Fruit fly (Drosophila melanogaster): ENCODE data around the gene Qsox3.

DNA sequence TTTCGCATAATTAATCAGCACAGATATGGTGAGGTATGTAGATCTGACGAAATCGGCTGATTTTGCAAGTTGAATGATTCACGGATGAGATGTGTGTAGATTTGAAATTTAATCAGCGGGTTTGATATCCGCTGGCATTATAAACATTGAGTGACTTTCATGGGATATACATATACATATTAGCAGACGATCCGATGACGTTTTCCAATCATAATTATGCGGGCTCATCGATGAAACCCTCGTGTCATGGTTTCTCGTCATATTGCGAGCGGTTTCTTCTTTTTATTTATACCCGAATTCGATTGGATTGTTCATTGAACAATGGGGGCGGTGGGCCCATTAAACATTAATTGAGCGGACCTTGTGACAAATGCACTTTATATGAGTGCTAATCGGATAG, 47.1 kb upstream of the Qsox3 start:
- no peak for TF ChIP-seq net (GFP tag; optimal IDR thresholded peaks at IDR 0.05)
- TF ChIP-seq CG3032 (tag; optimal IDR thresholded peaks at IDR 0.05) = no peak
- TF ChIP-seq dac (GFP tag; optimal IDR thresholded peaks at IDR 0.05) = no peak
- no peak for TF ChIP-seq CG7368 (GFP tag; optimal IDR thresholded peaks at IDR 0.05)
- TF ChIP-seq CG11902 (GFP tag; optimal IDR thresholded peaks at IDR 0.05) = no peak
- no peak for TF ChIP-seq CG10669 (GFP tag; optimal IDR thresholded peaks at IDR 0.05)

All from whole organism, prepupa.